Fruit fly (Drosophila melanogaster): ENCODE measurements around the gene Dd.
A peak's percentile ranks its signal among the peaks of the same experiment; 100 is the strongest.

The Dd gene

dm6 chrX:21362878-21363277 lies 39.1 kb upstream of the Dd start, which contains the start of the genes bbx and waw (continued):
- TF ChIP-seq gfzf (GFP tag; optimal IDR thresholded peaks at IDR 0.05) = peak; percentile 87
- no peak for TF ChIP-seq Ssrp (tag; optimal IDR thresholded peaks at IDR 0.05)
- no peak for TF ChIP-seq eve (GFP tag; optimal IDR thresholded peaks at IDR 0.05)
- TF ChIP-seq run (tag; optimal IDR thresholded peaks at IDR 0.05) = no peak
- no peak for TF ChIP-seq CG1832 (GFP tag; optimal IDR thresholded peaks at IDR 0.05)
- TF ChIP-seq CG32772 (GFP tag; IDR thresholded peaks at IDR 0.05) = peak; percentile 37; the same call in 1 of the 2 replicates
- TF ChIP-seq CG14014 (GFP tag; IDR thresholded peaks at IDR 0.05) = peak; percentile 19; the same call in 1 of the 2 replicates
- TF ChIP-seq al (GFP tag; IDR thresholded peaks at IDR 0.05) = no peak
- TF ChIP-seq sisA (GFP tag; IDR thresholded peaks at IDR 0.05) = no peak
- TF ChIP-seq CG7372 (GFP tag; IDR thresholded peaks at IDR 0.05) = no peak
- TF ChIP-seq BEAF-32 (GFP tag; optimal IDR thresholded peaks at IDR 0.05) = peak; percentile 33
- no peak for TF ChIP-seq Hr39 (optimal IDR thresholded peaks at IDR 0.05)
- TF ChIP-seq CG31388 (GFP tag; optimal IDR thresholded peaks at IDR 0.05) = no peak
- no peak for TF ChIP-seq nerfin-2 (GFP tag; IDR thresholded peaks at IDR 0.05; ENCODE audit: partially characterized antibody)
- TF ChIP-seq Hmr (GFP tag; optimal IDR thresholded peaks at IDR 0.05) = no peak
- no peak for TF ChIP-seq D19B (GFP tag; optimal IDR thresholded peaks at IDR 0.05)
- no peak for TF ChIP-seq CG10321 (GFP tag; IDR thresholded peaks at IDR 0.05)
- peak; percentile 21 for TF ChIP-seq bcd (GFP tag; optimal IDR thresholded peaks at IDR 0.05)
- no peak for TF ChIP-seq Side (GFP tag; optimal IDR thresholded peaks at IDR 0.05)
- no peak for TF ChIP-seq pros (GFP tag; optimal IDR thresholded peaks at IDR 0.05)
- peak; percentile 87 for TF ChIP-seq CG9797 (GFP tag; optimal IDR thresholded peaks at IDR 0.05)
- peak; percentile 72 for TF ChIP-seq CG1603 (tag; optimal IDR thresholded peaks at IDR 0.05)
- TF ChIP-seq zfh1 (GFP tag; IDR thresholded peaks at IDR 0.05) = no peak
- TF ChIP-seq hkb (optimal IDR thresholded peaks at IDR 0.05) = no peak
- no peak for TF ChIP-seq hkb (GFP tag; IDR thresholded peaks at IDR 0.05)
- no peak for TF ChIP-seq cwo (GFP tag; optimal IDR thresholded peaks at IDR 0.05)
- TF ChIP-seq twi (tag; optimal IDR thresholded peaks at IDR 0.05) = peak; percentile 44
- no peak for TF ChIP-seq slbo (GFP tag; IDR thresholded peaks at IDR 0.05)
- no peak for TF ChIP-seq dati (GFP tag; IDR thresholded peaks at IDR 0.05)
- no peak for TF ChIP-seq HLHmδ (GFP tag; optimal IDR thresholded peaks at IDR 0.05)
- TF ChIP-seq CG7928 (GFP tag; optimal IDR thresholded peaks at IDR 0.05) = no peak
- no peak for TF ChIP-seq CG9932 (GFP tag; IDR thresholded peaks at IDR 0.05)
- TF ChIP-seq Sox100B (GFP tag; optimal IDR thresholded peaks at IDR 0.05) = no peak
- no peak for TF ChIP-seq CG14860 (GFP tag; IDR thresholded peaks at IDR 0.05; ENCODE audit: partially characterized antibody)
- peak; percentile 4 for TF ChIP-seq wek (GFP tag; optimal IDR thresholded peaks at IDR 0.05)
- no peak for TF ChIP-seq pan (optimal IDR thresholded peaks at IDR 0.05)
- TF ChIP-seq pan (GFP tag; optimal IDR thresholded peaks at IDR 0.05 in 1 of 2, IDR thresholded peaks at IDR 0.05 in 1 of 2) = no peak
- TF ChIP-seq CG13775 (GFP tag; optimal IDR thresholded peaks at IDR 0.05) = peak; percentile 18
- TF ChIP-seq slou (GFP tag; optimal IDR thresholded peaks at IDR 0.05) = no peak
- TF ChIP-seq gem (tag; optimal IDR thresholded peaks at IDR 0.05) = no peak
- TF ChIP-seq pita (GFP tag; optimal IDR thresholded peaks at IDR 0.05) = peak; percentile 7
- no peak for TF ChIP-seq jigr1 (GFP tag; IDR thresholded peaks at IDR 0.05)
- no peak for TF ChIP-seq oc (tag; optimal IDR thresholded peaks at IDR 0.05)
- no peak for TF ChIP-seq esg (GFP tag; conservative IDR thresholded peaks at IDR 0.05)
- no peak for TF ChIP-seq Atf6 (GFP tag; IDR thresholded peaks at IDR 0.05)
- TF ChIP-seq NfI (GFP tag; optimal IDR thresholded peaks at IDR 0.05) = peak; percentile 33
- TF ChIP-seq HmgZ (tag; optimal IDR thresholded peaks at IDR 0.05) = peak; percentile 70
- peak; percentile 54 for TF ChIP-seq Dp (GFP tag; optimal IDR thresholded peaks at IDR 0.05)
- TF ChIP-seq chinmo (GFP tag; IDR thresholded peaks at IDR 0.05; ENCODE audit: partially characterized antibody) = no peak
- TF ChIP-seq CG7357 (GFP tag; IDR thresholded peaks at IDR 0.05) = no peak
- TF ChIP-seq Mrtf (GFP tag; IDR thresholded peaks at IDR 0.05) = no peak
- TF ChIP-seq bbx (GFP tag; IDR thresholded peaks at IDR 0.05; ENCODE audit: partially characterized antibody) = peak; percentile 41; the same call in 1 of the 2 replicates

Data from whole organism, embryonic.